Fruit fly (Drosophila melanogaster) whole organism, pupa: ENCODE results near the gene CG17321.

ENCODE experiments used
- CG14655 ChIP-seq: fragments of 200-800 bp; sonication (Bioruptor generic); optimal IDR thresholded peaks from 3 replicates; lab custom pipeline; 2017; ENCODE audit warnings: mild to moderate bottlenecking, missing biosample characterization, missing genetic modification reagents, missing genetic modification characterization
- CG8159 ChIP-seq: fragments of 200-800 bp; sonication (Bioruptor generic); optimal IDR thresholded peaks from 3 replicates; lab custom pipeline; 2018; ENCODE audit warnings: missing biosample characterization, mild to moderate bottlenecking, missing genetic modification characterization, moderate library complexity
- D1 ChIP-seq: fragments of 200-800 bp; sonication (Bioruptor generic); optimal IDR thresholded peaks from 2 replicates; lab custom pipeline; 2018; ENCODE audit warnings: missing biosample characterization, mild to moderate bottlenecking, missing genetic modification characterization, moderate library complexity
- EcR ChIP-seq: fragments of 200-800 bp; sonication (Bioruptor generic); optimal IDR thresholded peaks from 3 replicates; lab custom pipeline; 2019; ENCODE audit warnings: missing biosample characterization, missing genetic modification characterization, mild to moderate bottlenecking, moderate library complexity, missing genetic modification reagents
- Pif1A ChIP-seq: fragments of 200-800 bp; sonication (Bioruptor generic); optimal IDR thresholded peaks from 3 replicates; lab custom pipeline; 2016; ENCODE audit warnings: missing biosample characterization, missing genetic modification characterization
- Snoo ChIP-seq: fragments of 200-800 bp; sonication (Bioruptor generic); optimal IDR thresholded peaks from 3 replicates; lab custom pipeline; 2017; ENCODE audit warnings: missing biosample characterization, mild to moderate bottlenecking, missing genetic modification characterization, inconsistent platforms
- fd96Ca ChIP-seq: fragments of 200-800 bp; sonication (Bioruptor generic); IDR thresholded peaks from 3 replicates; pipeline ENCODE4 v1.3.6; 2022; ENCODE audit warnings: missing biosample characterization, missing genetic modification characterization

DNA sequence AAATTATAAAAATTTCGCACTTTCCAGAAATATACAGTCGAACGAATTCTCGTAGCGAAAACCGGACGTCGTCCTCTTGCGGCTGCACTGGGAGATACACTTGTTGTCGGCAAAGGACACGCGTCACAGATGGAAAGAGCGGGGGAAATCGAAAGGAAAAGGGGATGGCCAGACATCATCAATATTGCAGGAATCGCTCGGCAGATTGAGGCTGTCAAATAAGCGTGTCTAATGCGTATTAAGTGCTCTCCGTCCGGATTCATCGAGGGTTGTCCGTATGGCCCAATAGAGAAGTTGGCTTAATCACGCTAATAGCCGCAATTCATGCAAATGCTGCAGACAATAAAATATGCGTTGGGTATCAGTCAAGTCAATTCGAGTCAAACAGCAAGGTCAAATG lies 35.5 kb upstream of the CG17321 start:
- no peak for TF ChIP-seq CG8159 (tag; lab: Kevin White, UChicago)
- no peak for TF ChIP-seq Snoo (tag; lab: Kevin White, UChicago)
- no peak for TF ChIP-seq EcR (GFP tag; lab: Kevin White, UChicago)
- TF ChIP-seq CG14655 = no peak
- no peak for TF ChIP-seq D1
- TF ChIP-seq fd96Ca (GFP tag; lab: Robert Waterston, UW) = no peak
- TF ChIP-seq Pif1A = no peak
